Worm (Caenorhabditis elegans) whole organism, L4/young adult: ENCODE data around the gene F10G7.9.

Experiments
- W03F9.2 ChIP-seq: fragments of 150-350 bp; optimal IDR thresholded peaks from 2 replicates; lab custom pipeline; 2014; ENCODE audit warnings: missing biosample characterization, missing genetic modification characterization
- dao-5 ChIP-seq: sonication (generic microtip); optimal IDR thresholded peaks from 2 replicates; lab custom pipeline; 2016; ENCODE audit warnings: missing genotype, missing genetic modification characterization, moderate library complexity, missing compliant biosample characterization
- him-1 ChIP-seq: sonication (generic microtip); optimal IDR thresholded peaks from 2 replicates; lab custom pipeline; 2016; ENCODE audit warnings: missing genotype, missing genetic modification reagents, missing genetic modification characterization, missing compliant biosample characterization

F10G7.9 gene

ce11 chrII:4696055-4696454 lies 10.2 kb downstream of the F10G7.9 start:
- no peak for TF ChIP-seq him-1 (tag; lab: Kevin White, UChicago)
- TF ChIP-seq dao-5 (tag; lab: Kevin White, UChicago): no peak
- no peak for TF ChIP-seq W03F9.2 (tag; lab: Kevin White, UChicago)

- no peak for TF ChIP-seq W03F9.2 (tag; lab: Kevin White, UChicago)
- TF ChIP-seq dao-5 (tag; lab: Kevin White, UChicago): no peak
- no peak for TF ChIP-seq him-1 (tag; lab: Kevin White, UChicago)
These were observed 13.2 kb downstream of the F10G7.9 start, which contains the start of gene F10G7.5 for ce11 chrII:4693129-4693528. Gene F10G7.5 (plus strand): TSS chrII:4693414.

ce11 chrII:4689477-4689876 lies 16.8 kb downstream of the F10G7.9 start, which contains the start of gene F10G7.12:
Gene F10G7.12 (plus strand): TSS chrII:4689777.
- TF ChIP-seq him-1 (tag; lab: Kevin White, UChicago) (no peak), dao-5 (tag; lab: Kevin White, UChicago) (no peak), W03F9.2 (tag; lab: Kevin White, UChicago) (no peak)

DNA sequence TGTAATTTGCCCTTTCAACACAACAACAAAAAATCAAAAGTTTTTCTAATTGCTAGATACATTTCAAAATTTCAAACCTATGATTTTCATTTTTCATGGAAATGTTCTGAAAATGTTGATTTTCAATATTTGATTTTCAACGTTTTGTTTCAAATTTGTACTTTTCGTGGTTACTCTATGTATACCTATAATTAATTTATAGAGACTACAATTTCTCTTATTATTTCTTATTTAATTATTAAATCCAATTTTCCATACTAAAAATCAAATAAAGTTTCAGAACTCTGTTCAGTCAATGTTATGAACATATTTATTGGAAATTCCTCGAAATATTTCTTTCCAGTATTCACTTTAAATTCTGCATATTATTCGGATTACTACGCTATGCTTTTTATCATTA lies 19.3 kb downstream of the F10G7.9 start, which contains the start of gene sre-39:
sre-39 (plus strand) TSS at position 301 of the 400 bp plus-strand sequence.
- no peak for TF ChIP-seq W03F9.2 (tag; lab: Kevin White, UChicago)
- TF ChIP-seq dao-5 (tag; lab: Kevin White, UChicago): no peak
- no peak for TF ChIP-seq him-1 (tag; lab: Kevin White, UChicago)

DNA sequence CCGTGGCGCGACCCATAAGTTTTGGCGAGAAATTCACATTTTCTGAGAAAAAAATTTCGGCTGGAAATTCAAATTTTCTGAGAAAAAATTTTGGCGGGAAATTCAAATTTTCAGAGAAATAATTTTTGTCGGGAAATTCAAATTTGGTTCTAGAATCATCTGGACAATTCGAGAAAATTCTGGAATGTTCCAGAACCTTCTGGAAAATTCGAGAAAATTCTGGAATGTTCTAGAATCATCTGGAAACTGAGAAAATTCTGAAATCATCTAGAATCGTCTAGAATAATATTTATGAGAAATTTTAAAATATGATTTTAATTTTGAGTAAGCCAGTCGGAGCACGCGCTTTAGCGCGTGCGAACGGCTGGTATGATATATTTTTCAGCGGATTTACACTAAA lies 21.4 kb downstream of the F10G7.9 start:
- TF ChIP-seq dao-5 (tag; lab: Kevin White, UChicago): no peak
- TF ChIP-seq him-1 (tag; lab: Kevin White, UChicago): no peak
- TF ChIP-seq W03F9.2 (tag; lab: Kevin White, UChicago): no peak

- TF ChIP-seq dao-5 (tag; lab: Kevin White, UChicago): no peak
- no peak for TF ChIP-seq him-1 (tag; lab: Kevin White, UChicago)
- TF ChIP-seq W03F9.2 (tag; lab: Kevin White, UChicago): no peak
These were observed 22.6 kb downstream of the F10G7.9 start, which contains the start of gene sre-40 for ce11 chrII:4683693-4684092. Gene sre-40 (minus strand): TSS chrII:4683793.

ce11 chrII:4681391-4681790 lies 24.9 kb downstream of the F10G7.9 start, which contains the start of gene T05A7.7:
Gene T05A7.7 (minus strand): TSS chrII:4681491.
- no peak for TF ChIP-seq dao-5 (tag; lab: Kevin White, UChicago)
- no peak for TF ChIP-seq him-1 (tag; lab: Kevin White, UChicago)
- TF ChIP-seq W03F9.2 (tag; lab: Kevin White, UChicago): no peak

DNA sequence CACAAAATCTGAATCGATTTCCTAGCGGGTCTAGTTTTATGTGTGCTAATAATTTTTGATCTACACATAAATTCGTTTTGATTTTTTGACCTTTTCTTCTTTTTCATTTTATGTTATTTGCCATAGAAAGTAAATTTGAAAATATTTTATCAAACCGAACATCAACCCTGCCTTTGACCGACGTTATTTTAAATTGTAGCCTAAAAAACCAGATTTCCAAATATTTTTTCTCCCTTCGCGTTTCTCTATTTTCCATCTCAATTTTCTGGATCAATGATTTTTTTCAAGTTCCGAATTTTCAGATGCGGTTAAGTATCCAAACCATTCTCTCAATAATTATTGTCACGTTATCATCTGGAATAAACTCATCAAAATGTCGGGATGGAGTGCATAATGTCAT lies 28.4 kb downstream of the F10G7.9 start, which contains the start of gene T05A7.1:
T05A7.1 (plus strand) TSS at position 301 of the 400 bp plus-strand sequence.
- TF ChIP-seq W03F9.2 (tag; lab: Kevin White, UChicago): no peak
- no peak for TF ChIP-seq dao-5 (tag; lab: Kevin White, UChicago)
- no peak for TF ChIP-seq him-1 (tag; lab: Kevin White, UChicago)

DNA sequence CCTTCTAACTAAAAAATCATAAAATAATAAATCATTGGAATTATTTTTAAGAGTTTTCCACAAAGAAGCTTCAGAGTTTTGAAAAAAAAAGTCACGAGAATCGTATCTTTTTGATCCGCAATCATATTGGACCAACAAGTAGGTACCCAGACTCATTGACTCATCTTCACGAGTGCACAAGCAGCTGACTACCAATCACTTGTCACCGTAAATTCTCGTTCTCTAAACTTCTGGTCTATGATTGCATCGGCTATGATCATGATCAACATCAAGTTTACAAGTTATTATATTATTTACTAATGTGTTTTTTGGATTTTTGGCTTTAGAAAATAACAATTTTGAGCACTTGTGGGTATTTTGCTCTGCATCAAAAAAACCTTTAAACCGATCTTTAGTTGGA lies 30.0 kb downstream of the F10G7.9 start:
- TF ChIP-seq dao-5 (tag; lab: Kevin White, UChicago): no peak
- no peak for TF ChIP-seq him-1 (tag; lab: Kevin White, UChicago)
- no peak for TF ChIP-seq W03F9.2 (tag; lab: Kevin White, UChicago)

ce11 chrII:4675481-4675880 lies 30.8 kb downstream of the F10G7.9 start, which contains the start of gene T05A7.3:
Gene T05A7.3 (plus strand): TSS chrII:4675781.
- TF ChIP-seq dao-5 (tag; lab: Kevin White, UChicago) (no peak), W03F9.2 (tag; lab: Kevin White, UChicago) (no peak), him-1 (tag; lab: Kevin White, UChicago) (no peak)

DNA sequence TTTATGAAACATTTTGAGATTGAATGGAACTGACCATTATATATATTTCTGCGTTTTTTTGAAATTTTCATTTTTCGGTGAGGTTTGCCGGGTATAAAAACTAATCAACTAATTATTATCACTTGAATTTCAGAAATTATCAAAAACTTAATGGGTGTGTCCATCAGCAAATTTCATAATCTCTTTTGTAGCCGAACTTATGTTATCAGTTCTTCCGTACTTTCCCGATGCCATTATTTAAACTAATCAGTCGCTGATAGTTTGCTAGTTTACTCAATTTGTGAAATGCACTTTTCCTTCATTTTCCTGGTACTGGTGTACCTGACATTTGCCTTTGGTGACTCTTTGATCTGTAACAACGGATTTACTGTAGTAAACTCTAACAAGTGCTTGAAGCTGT lies 32.1 kb downstream of the F10G7.9 start:
- TF ChIP-seq dao-5 (tag; lab: Kevin White, UChicago) (no peak), W03F9.2 (tag; lab: Kevin White, UChicago) (no peak), him-1 (tag; lab: Kevin White, UChicago) (no peak)

- TF ChIP-seq him-1 (tag; lab: Kevin White, UChicago) (no peak), dao-5 (tag; lab: Kevin White, UChicago) (no peak), W03F9.2 (tag; lab: Kevin White, UChicago) (no peak)
These were observed 32.6 kb downstream of the F10G7.9 start for ce11 chrII:4673670-4674069.

DNA sequence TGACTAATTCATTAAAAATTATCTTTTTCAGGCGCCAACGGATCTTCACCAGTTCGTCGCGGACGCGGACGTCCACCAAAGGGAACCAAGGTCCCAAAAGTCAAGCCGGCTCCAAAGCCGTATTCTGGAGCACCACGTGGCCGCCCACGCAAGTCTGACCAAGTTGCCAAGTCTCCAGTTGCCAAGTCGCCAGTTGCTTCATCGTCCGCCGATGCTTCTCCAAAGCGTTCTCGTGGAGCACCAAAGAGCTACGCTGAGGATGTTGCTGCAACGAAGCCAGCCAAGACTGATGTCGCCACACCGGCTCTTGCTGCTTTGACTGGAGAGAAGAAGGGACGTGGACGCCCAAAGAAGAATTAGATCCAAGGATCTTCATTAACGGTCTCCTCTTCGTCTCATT lies 33.0 kb downstream of the F10G7.9 start:
- TF ChIP-seq W03F9.2 (tag; lab: Kevin White, UChicago) (no peak), dao-5 (tag; lab: Kevin White, UChicago) (no peak), him-1 (tag; lab: Kevin White, UChicago) (no peak)

- TF ChIP-seq dao-5 (tag; lab: Kevin White, UChicago): no peak
- no peak for TF ChIP-seq W03F9.2 (tag; lab: Kevin White, UChicago)
- TF ChIP-seq him-1 (tag; lab: Kevin White, UChicago): no peak
These were observed 33.6 kb downstream of the F10G7.9 start, which contains the start of the genes clec-140 and hmg-11 for ce11 chrII:4672584-4673110. Gene clec-140 (plus strand): TSS chrII:4673060. Gene hmg-11 (plus strand): TSS chrII:4673085.
